Worm (Caenorhabditis elegans) whole organism, L2 larva: ENCODE measurements around the gene F26D2.13.

Experiments used
- F13H6.1 ChIP-seq: sonication (generic microtip); optimal IDR thresholded peaks from 2 replicates; lab custom pipeline; 2016; ENCODE audit warnings: missing genetic modification characterization, missing compliant biosample characterization
- elt-3 ChIP-seq: sonication (generic microtip); optimal IDR thresholded peaks from 2 replicates; lab custom pipeline; 2017; ENCODE audit warnings: missing biosample characterization, missing genetic modification characterization
- fos-1 ChIP-seq: fragments of 150-350 bp; optimal IDR thresholded peaks from 2 replicates; lab custom pipeline; 2014; ENCODE audit warnings: missing biosample characterization, missing genetic modification characterization
- lin-13 ChIP-seq: fragments of 150-350 bp; optimal IDR thresholded peaks from 2 replicates; lab custom pipeline; 2014; ENCODE audit warnings: missing biosample characterization, missing genetic modification reagents, missing genetic modification characterization
- nhr-11 ChIP-seq: fragments of 150-350 bp; optimal IDR thresholded peaks from 2 replicates; lab custom pipeline; 2014; ENCODE audit warnings: missing biosample characterization, missing genetic modification characterization
- nhr-6 ChIP-seq: fragments of 150-350 bp; optimal IDR thresholded peaks from 2 replicates; lab custom pipeline; 2014; ENCODE audit warnings: missing biosample characterization, missing genetic modification characterization
- sem-4 ChIP-seq: fragments of 150-350 bp; optimal IDR thresholded peaks from 2 replicates; lab custom pipeline; 2014; ENCODE audit warnings: missing biosample characterization, missing genetic modification reagents, missing genetic modification characterization
- skn-1 ChIP-seq: sonication (generic microtip); optimal IDR thresholded peaks from 2 replicates; lab custom pipeline; 2017; ENCODE audit warnings: missing biosample characterization, missing genetic modification characterization
- snpc-4 ChIP-seq: fragments of 150-350 bp; optimal IDR thresholded peaks from 2 replicates; lab custom pipeline; 2014; ENCODE audit warnings: missing biosample characterization, missing genetic modification characterization
- unc-39 ChIP-seq: fragments of 150-350 bp; optimal IDR thresholded peaks from 2 replicates; lab custom pipeline; 2014; ENCODE audit warnings: missing biosample characterization, missing genetic modification characterization
- zag-1 ChIP-seq: fragments of 150-350 bp; optimal IDR thresholded peaks from 2 replicates; lab custom pipeline; 2014; ENCODE audit warnings: missing biosample characterization, missing genetic modification characterization
- ztf-11 ChIP-seq: sonication (generic microtip); optimal IDR thresholded peaks from 2 replicates; lab custom pipeline; 2017; ENCODE audit warnings: missing biosample characterization, missing genetic modification characterization

DNA sequence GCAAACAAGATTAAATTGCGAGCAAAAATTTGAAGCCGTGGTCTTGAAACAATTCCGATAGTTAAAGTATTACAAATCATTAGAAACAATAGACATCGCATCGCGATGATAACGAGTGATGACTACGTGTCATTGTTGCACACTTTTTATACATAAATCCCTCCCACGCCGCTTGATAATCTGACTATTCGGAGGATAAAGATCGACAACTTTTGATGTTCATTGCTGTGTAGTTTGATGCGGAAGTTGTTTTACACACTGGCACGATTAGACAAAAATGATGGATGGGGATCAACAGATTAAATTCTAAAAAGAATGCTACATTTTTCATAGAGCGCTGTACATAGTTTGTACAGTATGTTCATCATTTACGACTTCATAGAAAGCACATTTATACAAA lies 43.9 kb upstream of the F26D2.13 start, which contains the start of gene T08G3.11:
- no peak for TF ChIP-seq F13H6.1
- TF ChIP-seq ztf-11 (tag; lab: Kevin White, UChicago), result no peak
- TF ChIP-seq elt-3 (tag; lab: Kevin White, UChicago), result no peak
- no peak for TF ChIP-seq sem-4
- no peak for TF ChIP-seq lin-13
- no peak for TF ChIP-seq skn-1
- TF ChIP-seq snpc-4, result no peak
- TF ChIP-seq fos-1 (tag; lab: Kevin White, UChicago), result no peak
- no peak for TF ChIP-seq nhr-11
- TF ChIP-seq unc-39 (tag; lab: Kevin White, UChicago), result no peak
- no peak for TF ChIP-seq zag-1 (tag; lab: Kevin White, UChicago)
- TF ChIP-seq nhr-6 (tag; lab: Kevin White, UChicago), result no peak
